Worm (Caenorhabditis elegans) whole organism, young adult: ENCODE results near the gene T01B7.5.

Source experiments
- C06A6.2 ChIP-seq: fragments of 200-800 bp; sonication (Bioruptor generic); conservative IDR thresholded peaks from 2 replicates; pipeline ENCODE4 v1.3.6; 2022; ENCODE audit warnings: missing genetic modification characterization, missing compliant biosample characterization
- F22D6.2 ChIP-seq: sonication (generic microtip); optimal IDR thresholded peaks from 2 replicates; lab custom pipeline; 2016; ENCODE audit warnings: mild to moderate bottlenecking, missing genetic modification characterization, missing compliant biosample characterization
- F23B12.7 ChIP-seq: sonication (generic microtip); optimal IDR thresholded peaks from 2 replicates; lab custom pipeline; 2017; ENCODE audit warnings: missing genetic modification characterization, mild to moderate bottlenecking, missing compliant biosample characterization, antibody characterized with exemption, moderate library complexity; ENCODE audit not compliant: insufficient read depth
- F33H1.4 ChIP-seq: fragments of 200-800 bp; sonication (Bioruptor generic); IDR thresholded peaks from 2 replicates; pipeline ENCODE4 v1.3.6; 2022; ENCODE audit warnings: missing genetic modification reagents, missing genetic modification characterization, missing compliant biosample characterization
- F39B2.1 ChIP-seq: fragments of 200-800 bp; sonication (Bioruptor generic); IDR thresholded peaks from 2 replicates; pipeline ENCODE4 v1.3.6; 2022; ENCODE audit warnings: missing genetic modification reagents, missing genetic modification characterization, missing compliant biosample characterization
- T07F8.4 ChIP-seq: sonication (generic microtip); optimal IDR thresholded peaks from 2 replicates; lab custom pipeline; 2016; ENCODE audit warnings: mild to moderate bottlenecking, missing genetic modification characterization, moderate library complexity, missing compliant biosample characterization
- Y53G8AR.9 ChIP-seq: fragments of 200-800 bp; sonication (Bioruptor generic); conservative IDR thresholded peaks from 2 replicates; pipeline ENCODE4 v1.3.6; 2022; ENCODE audit warnings: missing genetic modification reagents, missing genetic modification characterization, missing compliant biosample characterization
- Y56A3A.18 ChIP-seq: fragments of 200-800 bp; sonication (Bioruptor generic); IDR thresholded peaks from 2 replicates; pipeline ENCODE4 v1.3.6; 2022; ENCODE audit warnings: missing genetic modification reagents, missing genetic modification characterization, missing compliant biosample characterization
- akir-1 ChIP-seq: fragments of 200-800 bp; sonication (Bioruptor generic); optimal IDR thresholded peaks from 2 replicates; lab custom pipeline; 2018; ENCODE audit warnings: mild to moderate bottlenecking, missing genetic modification characterization, moderate library complexity, missing compliant biosample characterization
- ama-1 ChIP-seq, 3 experiments: fragments of 150-350 bp in 1 of 3; sonication (generic microtip) in 2 of 3; optimal IDR thresholded peaks; 2 replicates each; lab custom pipeline; 2014 to 2018; ENCODE audit warnings: missing biosample characterization in 2 of 3, missing genetic modification characterization in 2 of 3, missing genetic modification reagents in 2 of 3
- aptf-2 ChIP-seq: fragments of 200-800 bp; sonication (Bioruptor generic); conservative IDR thresholded peaks from 2 replicates; pipeline ENCODE4 v1.3.6; 2022; ENCODE audit warnings: missing genetic modification reagents, missing genetic modification characterization, missing compliant biosample characterization
- atf-7 ChIP-seq: sonication (generic microtip); optimal IDR thresholded peaks from 2 replicates; lab custom pipeline; 2017; ENCODE audit warnings: mild to moderate bottlenecking, missing genetic modification characterization, missing compliant biosample characterization
- attf-6 ChIP-seq: fragments of 200-800 bp; sonication (Bioruptor generic); IDR thresholded peaks from 2 replicates; pipeline ENCODE4 v1.3.6; 2022; ENCODE audit warnings: missing genetic modification reagents, missing genetic modification characterization, missing compliant biosample characterization
- cebp-1 ChIP-seq, 2 experiments: fragments of 200-800 bp in 1 of 2; sonication (Bioruptor generic) in 1 of 2; sonication (generic microtip) in 1 of 2; IDR thresholded peaks in 1 of 2; optimal IDR thresholded peaks in 1 of 2; 2 replicates each; pipeline versions ENCODE4 v1.3.6 to Lab custom; 2017 to 2022; ENCODE audit warnings: missing compliant biosample characterization in 2 of 2, missing genetic modification characterization in 2 of 2, mild to moderate bottlenecking in 1 of 2, missing genetic modification reagents in 1 of 2, moderate library complexity in 1 of 2
- cebp-2 ChIP-seq: fragments of 200-800 bp; sonication (Bioruptor generic); IDR thresholded peaks from 2 replicates; pipeline ENCODE4 v1.3.6; 2022; ENCODE audit warnings: missing genetic modification characterization, missing compliant biosample characterization
- ceh-40 ChIP-seq: fragments of 200-800 bp; sonication (Bioruptor generic); IDR thresholded peaks from 2 replicates; pipeline ENCODE4 v1.3.6; 2022; ENCODE audit warnings: missing genetic modification characterization, missing compliant biosample characterization
- ceh-91 ChIP-seq: fragments of 200-800 bp; sonication (Bioruptor generic); IDR thresholded peaks from 2 replicates; pipeline ENCODE4 v1.3.6; 2022; ENCODE audit warnings: missing genetic modification reagents, missing genetic modification characterization, missing compliant biosample characterization
- dpl-1 ChIP-seq: fragments of 150-350 bp; optimal IDR thresholded peaks from 2 replicates; lab custom pipeline; 2014; ENCODE audit warnings: missing biosample characterization, missing genetic modification reagents, missing genetic modification characterization
- ekl-4 ChIP-seq: fragments of 200-800 bp; sonication (Bioruptor generic); IDR thresholded peaks from 2 replicates; pipeline ENCODE4 v1.3.6; 2022; ENCODE audit warnings: missing genetic modification reagents, missing genetic modification characterization, missing compliant biosample characterization
- ets-4 ChIP-seq: fragments of 200-800 bp; sonication (Bioruptor generic); optimal IDR thresholded peaks from 2 replicates; lab custom pipeline; 2018; ENCODE audit warnings: mild to moderate bottlenecking, missing genetic modification characterization, missing compliant biosample characterization
- hmg-1.2 ChIP-seq: fragments of 200-800 bp; sonication (Bioruptor generic); IDR thresholded peaks from 2 replicates; pipeline ENCODE4 v1.3.6; 2022; ENCODE audit warnings: missing genetic modification reagents, missing genetic modification characterization, missing compliant biosample characterization
- let-607 ChIP-seq, 2 experiments: fragments of 200-800 bp in 1 of 2; sonication (Bioruptor generic) in 1 of 2; sonication (generic microtip) in 1 of 2; optimal IDR thresholded peaks; 2 replicates each; lab custom pipeline; 2016 to 2018; ENCODE audit warnings: mild to moderate bottlenecking in 2 of 2, missing compliant biosample characterization in 2 of 2, missing genetic modification characterization in 2 of 2, moderate library complexity in 2 of 2, missing genotype in 1 of 2
- lin-26 ChIP-seq: fragments of 200-800 bp; sonication (Bioruptor generic); IDR thresholded peaks from 2 replicates; pipeline ENCODE4 v1.3.6; 2022; ENCODE audit warnings: missing genetic modification reagents, missing genetic modification characterization, missing compliant biosample characterization
- lin-40 ChIP-seq: sonication (generic microtip); optimal IDR thresholded peaks from 2 replicates; lab custom pipeline; 2016; ENCODE audit warnings: missing genetic modification characterization, mild to moderate bottlenecking, missing compliant biosample characterization, missing genotype, missing genetic modification reagents
- lsl-1 ChIP-seq: fragments of 200-800 bp; sonication (Bioruptor generic); optimal IDR thresholded peaks from 2 replicates; lab custom pipeline; 2018; ENCODE audit warnings: mild to moderate bottlenecking, missing genetic modification characterization, moderate library complexity, missing compliant biosample characterization
- madf-6 ChIP-seq: fragments of 200-800 bp; sonication (Bioruptor generic); IDR thresholded peaks from 2 replicates; pipeline ENCODE4 v1.3.6; 2022; ENCODE audit warnings: missing genetic modification reagents, missing genetic modification characterization, missing compliant biosample characterization
- mcd-1 ChIP-seq: fragments of 200-800 bp; sonication (Bioruptor generic); IDR thresholded peaks from 2 replicates; pipeline ENCODE4 v1.3.6; 2022; ENCODE audit warnings: missing genetic modification reagents, missing genetic modification characterization, missing compliant biosample characterization
- mes-4 ChIP-seq: sonication (generic microtip); optimal IDR thresholded peaks from 2 replicates; lab custom pipeline; 2016; ENCODE audit warnings: missing genotype, missing genetic modification characterization, missing compliant biosample characterization
- nhr-80 ChIP-seq: sonication (generic microtip); optimal IDR thresholded peaks from 2 replicates; lab custom pipeline; 2016; ENCODE audit warnings: missing genetic modification characterization, missing compliant biosample characterization
- sdz-38 ChIP-seq: sonication (generic microtip); optimal IDR thresholded peaks from 2 replicates; lab custom pipeline; 2016; ENCODE audit warnings: missing genotype, missing genetic modification characterization, missing compliant biosample characterization
- sea-2 ChIP-seq: fragments of 200-800 bp; sonication (Bioruptor generic); IDR thresholded peaks from 2 replicates; pipeline ENCODE4 v1.3.6; 2022; ENCODE audit warnings: missing genetic modification characterization, missing compliant biosample characterization
- snpc-3.4 ChIP-seq: sonication (generic microtip); optimal IDR thresholded peaks from 2 replicates; lab custom pipeline; 2017; ENCODE audit warnings: missing genetic modification characterization, mild to moderate bottlenecking, missing compliant biosample characterization, antibody characterized with exemption, moderate library complexity, missing genotype, missing genetic modification reagents
- tbp1 ChIP-seq: fragments of 200-800 bp; sonication (Bioruptor generic); optimal IDR thresholded peaks from 2 replicates; lab custom pipeline; 2018; ENCODE audit warnings: mild to moderate bottlenecking, missing genetic modification characterization, missing compliant biosample characterization
- zfh-2 ChIP-seq: fragments of 200-800 bp; sonication (Bioruptor generic); conservative IDR thresholded peaks from 2 replicates; pipeline ENCODE4 v1.3.6; 2022; ENCODE audit warnings: missing genetic modification reagents, missing genetic modification characterization, missing compliant biosample characterization
- ztf-18 ChIP-seq: sonication (generic microtip); optimal IDR thresholded peaks from 2 replicates; lab custom pipeline; 2016; ENCODE audit warnings: missing genotype, mild to moderate bottlenecking, missing genetic modification characterization, missing compliant biosample characterization
- ztf-22 ChIP-seq: fragments of 200-800 bp; sonication (Bioruptor generic); optimal IDR thresholded peaks from 2 replicates; lab custom pipeline; 2018; ENCODE audit warnings: mild to moderate bottlenecking, missing genetic modification characterization, moderate library complexity, missing compliant biosample characterization
- ztf-26 ChIP-seq: sonication (generic microtip); optimal IDR thresholded peaks from 2 replicates; lab custom pipeline; 2017; ENCODE audit warnings: missing genetic modification characterization, missing compliant biosample characterization
- ztf-3 ChIP-seq: fragments of 200-800 bp; sonication (Bioruptor generic); optimal IDR thresholded peaks from 2 replicates; lab custom pipeline; 2018; ENCODE audit warnings: mild to moderate bottlenecking, missing genetic modification characterization, missing compliant biosample characterization
- ztf-6 ChIP-seq: fragments of 200-800 bp; sonication (Bioruptor generic); IDR thresholded peaks from 2 replicates; pipeline ENCODE4 v1.3.6; 2022; ENCODE audit warnings: missing genetic modification reagents, missing genetic modification characterization, missing compliant biosample characterization

The T01B7.5 gene

ce11 chrII:8742972-8743371 is 26.3 kb downstream of the T01B7.5 start:
- no peak for TF ChIP-seq lin-40 (tag; lab: Kevin White, UChicago)
- TF ChIP-seq snpc-3.4 (tag; lab: Kevin White, UChicago) = peak; percentile 2
- TF ChIP-seq hmg-1.2 (GFP tag; lab: Robert Waterston, UW) = no peak
- no peak for TF ChIP-seq F22D6.2 (tag; lab: Kevin White, UChicago)
- no peak for TF ChIP-seq dpl-1 (GFP tag; lab: Kevin White, UChicago)
- TF ChIP-seq ztf-18 (tag; lab: Kevin White, UChicago) = peak; percentile 41
- TF ChIP-seq attf-6 (GFP tag; lab: Robert Waterston, UW) = no peak
- no peak for TF ChIP-seq F33H1.4 (GFP tag; lab: Robert Waterston, UW)
- TF ChIP-seq ceh-40 = no peak
- no peak for TF ChIP-seq ztf-3

ce11 chrII:8743379-8744173 is 26.9 kb downstream of the T01B7.5 start, which contains the start of gene mak-1:
TSS of gene mak-1 (plus strand) at chrII:8744071.
- TF ChIP-seq akir-1 (GFP tag; lab: Kevin White, UChicago) (no peak), cebp-1 (GFP tag; IDR thresholded peaks at IDR 0.05; lab: Robert Waterston, UW) (no peak), cebp-1 (tag; optimal IDR thresholded peaks at IDR 0.05; lab: Kevin White, UChicago) (peak; percentile 56), ztf-26 (tag; lab: Kevin White, UChicago) (peak; percentile 22), nhr-80 (tag; lab: Kevin White, UChicago) (peak; percentile 31), hmg-1.2 (GFP tag; lab: Robert Waterston, UW) (peak; percentile 16; the same call in 1 of the 2 replicates), zfh-2 (GFP tag; lab: Robert Waterston, UW) (no peak), ama-1 (optimal IDR thresholded peaks at IDR 0.05; lab: Kevin White, UChicago) (peak; percentile 87), ama-1 (GFP tag; optimal IDR thresholded peaks at IDR 0.05; lab: Kevin White, UChicago) (no peak), lin-40 (tag; lab: Kevin White, UChicago) (peak; percentile 65), lin-26 (GFP tag; lab: Robert Waterston, UW) (0 out of 2 replicates have a peak, but pooled peaks have one; percentile 29), let-607 (tag; optimal IDR thresholded peaks at IDR 0.05; lab: Kevin White, UChicago) (peak in 1 of 2 experiments; percentile 29), mes-4 (no peak), tbp1 (GFP tag; lab: Kevin White, UChicago) (peak; percentile 10), C06A6.2 (GFP tag; lab: Robert Waterston, UW) (peak; percentile 32; the same call in 1 of the 2 replicates), ztf-6 (GFP tag; lab: Robert Waterston, UW) (no peak), T07F8.4 (tag; lab: Kevin White, UChicago) (no peak)

ce11 chrII:8744555-8745448 is 28.2 kb downstream of the T01B7.5 start:
- peak; percentile 67; the same call in 1 of the 2 replicates for TF ChIP-seq lin-26 (GFP tag; lab: Robert Waterston, UW)
- no peak for TF ChIP-seq lsl-1 (GFP tag; lab: Kevin White, UChicago)
- TF ChIP-seq ceh-91 = no peak
- no peak for TF ChIP-seq Y56A3A.18 (GFP tag; lab: Robert Waterston, UW)
- TF ChIP-seq Y53G8AR.9 (GFP tag; lab: Robert Waterston, UW) = peak; percentile 54
- TF ChIP-seq F23B12.7 (tag; lab: Kevin White, UChicago) = no peak
- TF ChIP-seq let-607 (tag; optimal IDR thresholded peaks at IDR 0.05; lab: Kevin White, UChicago) = no peak
- TF ChIP-seq ama-1 (optimal IDR thresholded peaks at IDR 0.05; lab: Kevin White, UChicago) = peak; percentile 91
- TF ChIP-seq ama-1 (GFP tag; optimal IDR thresholded peaks at IDR 0.05; lab: Kevin White, UChicago) = no peak
- TF ChIP-seq F39B2.1 (GFP tag; lab: Robert Waterston, UW) = no peak
- no peak for TF ChIP-seq sdz-38 (tag; lab: Kevin White, UChicago)
- TF ChIP-seq atf-7 (tag; lab: Kevin White, UChicago) = peak; percentile 34
- TF ChIP-seq ztf-22 = no peak
- no peak for TF ChIP-seq attf-6 (GFP tag; lab: Robert Waterston, UW)
- TF ChIP-seq madf-6 = peak; percentile 44; the same call in 1 of the 2 replicates
- TF ChIP-seq mcd-1 (GFP tag; lab: Robert Waterston, UW) = peak; percentile 41; the same call in 1 of the 2 replicates
- no peak for TF ChIP-seq cebp-2 (GFP tag; lab: Robert Waterston, UW)
- TF ChIP-seq aptf-2 (GFP tag; lab: Robert Waterston, UW) = no peak
- peak; percentile 36 for TF ChIP-seq ets-4
- TF ChIP-seq sea-2 (GFP tag; lab: Robert Waterston, UW) = 0 out of 2 replicates have a peak, but pooled peaks have one; percentile 23
- no peak for TF ChIP-seq ekl-4 (GFP tag; lab: Robert Waterston, UW)
- TF ChIP-seq cebp-1 (GFP tag; IDR thresholded peaks at IDR 0.05; lab: Robert Waterston, UW) = peak; percentile 7; the same call in 1 of the 2 replicates
- peak; percentile 39 for TF ChIP-seq cebp-1 (tag; optimal IDR thresholded peaks at IDR 0.05; lab: Kevin White, UChicago)
